Fruit fly (Drosophila melanogaster) whole organism, embryonic: ENCODE measurements around the gene CG12321.

Source experiments
- CG10267 ChIP-seq: fragments of 200-800 bp; sonication (Bioruptor generic); optimal IDR thresholded peaks from 2 replicates; lab custom pipeline; 2018; ENCODE audit warnings: missing biosample characterization, mild to moderate bottlenecking, missing genetic modification characterization, moderate library complexity
- CG10979 ChIP-seq: fragments of 200-800 bp; sonication (Bioruptor generic); optimal IDR thresholded peaks from 2 replicates; lab custom pipeline; 2018; ENCODE audit warnings: missing biosample characterization, mild to moderate bottlenecking, missing genetic modification characterization, moderate library complexity
- CG12155 ChIP-seq: fragments of 200-800 bp; sonication (Bioruptor generic); optimal IDR thresholded peaks from 3 replicates; lab custom pipeline; 2016; ENCODE audit warnings: missing biosample characterization, missing genetic modification characterization
- CG15479 ChIP-seq: fragments of 200-800 bp; sonication (Bioruptor generic); optimal IDR thresholded peaks from 3 replicates; lab custom pipeline; 2019; ENCODE audit warnings: missing biosample characterization, mild to moderate bottlenecking, missing genetic modification characterization, moderate library complexity
- CG15601 ChIP-seq: fragments of 200-800 bp; sonication (Bioruptor generic); optimal IDR thresholded peaks from 3 replicates; lab custom pipeline; 2019; ENCODE audit warnings: missing biosample characterization, mild to moderate bottlenecking, missing genetic modification characterization, moderate library complexity
- CG1603 ChIP-seq: fragments of 200-800 bp; sonication (Bioruptor generic); optimal IDR thresholded peaks from 2 replicates; lab custom pipeline; 2019; ENCODE audit warnings: missing biosample characterization, mild to moderate bottlenecking, missing genetic modification characterization, moderate library complexity
- CG16813 ChIP-seq: fragments of 200-800 bp; sonication (Bioruptor generic); IDR thresholded peaks from 3 replicates; pipeline ENCODE4 v1.3.6; 2022; ENCODE audit warnings: missing biosample characterization, missing genetic modification characterization; ENCODE audit not compliant: partially characterized antibody
- CG18619 ChIP-seq: fragments of 200-800 bp; sonication (Bioruptor generic); optimal IDR thresholded peaks from 3 replicates; lab custom pipeline; 2017; ENCODE audit warnings: missing biosample characterization, mild to moderate bottlenecking, missing genetic modification characterization
- CG2199 ChIP-seq: fragments of 200-800 bp; sonication (Bioruptor generic); IDR thresholded peaks from 3 replicates; pipeline ENCODE4 v1.3.6; 2022; ENCODE audit warnings: missing biosample characterization, missing genetic modification characterization
- CG2678 ChIP-seq: fragments of 200-800 bp; sonication (Bioruptor generic); optimal IDR thresholded peaks from 3 replicates; lab custom pipeline; 2019; ENCODE audit warnings: missing biosample characterization, mild to moderate bottlenecking, missing genetic modification characterization, moderate library complexity
- CG3281 ChIP-seq: fragments of 200-800 bp; sonication (Bioruptor generic); optimal IDR thresholded peaks from 3 replicates; lab custom pipeline; 2017; ENCODE audit warnings: missing biosample characterization, mild to moderate bottlenecking, missing genetic modification characterization
- CG33557 ChIP-seq: fragments of 200-800 bp; sonication (Bioruptor generic); optimal IDR thresholded peaks from 2 replicates; lab custom pipeline; 2019; ENCODE audit warnings: missing biosample characterization, mild to moderate bottlenecking, missing genetic modification characterization, moderate library complexity
- CG3847 ChIP-seq: fragments of 200-800 bp; sonication (Bioruptor generic); IDR thresholded peaks from 2 replicates; pipeline ENCODE4 v1.3.6; 2022; ENCODE audit warnings: missing biosample characterization, missing genetic modification characterization
- CG42726 ChIP-seq: fragments of 200-800 bp; sonication (Bioruptor generic); IDR thresholded peaks from 2 replicates; pipeline ENCODE4 v1.3.6; 2022; ENCODE audit warnings: missing biosample characterization, missing genetic modification characterization; ENCODE audit not compliant: partially characterized antibody
- CG4854 ChIP-seq: fragments of 200-800 bp; sonication (Bioruptor generic); optimal IDR thresholded peaks from 2 replicates; lab custom pipeline; 2016; ENCODE audit warnings: missing biosample characterization, missing genetic modification characterization, inconsistent platforms
- CG6689 ChIP-seq: fragments of 200-800 bp; sonication (Bioruptor generic); IDR thresholded peaks from 2 replicates; pipeline ENCODE4 v1.3.6; 2022; ENCODE audit warnings: missing biosample characterization, missing genetic modification characterization
- CG8290 ChIP-seq, 3 experiments: fragments of 200-800 bp; sonication (Bioruptor generic); optimal IDR thresholded peaks; 2 replicates each; lab custom pipeline; 2016 to 2019; ENCODE audit warnings: missing biosample characterization in 3 of 3, missing genetic modification characterization in 3 of 3, mild to moderate bottlenecking in 2 of 3, moderate library complexity in 1 of 3
- CG9932 ChIP-seq: fragments of 200-800 bp; sonication (Bioruptor generic); IDR thresholded peaks from 2 replicates; pipeline ENCODE4 v1.3.6; 2022; ENCODE audit warnings: missing biosample characterization, missing genetic modification characterization
- D ChIP-seq, 2 experiments: fragments of 200-800 bp in 1 of 2; fragments of >200 bp in 1 of 2; sonication (Bioruptor generic) in 1 of 2; optimal IDR thresholded peaks; 2 replicates in 1 of 2; 3 replicates in 1 of 2; lab custom pipeline; 2017; ENCODE audit warnings: mild to moderate bottlenecking in 1 of 2, missing biosample characterization in 1 of 2, missing genetic modification characterization in 1 of 2, missing genetic modification reagents in 1 of 2
- Doc3 ChIP-seq: fragments of 200-800 bp; sonication (Bioruptor generic); IDR thresholded peaks from 3 replicates; pipeline ENCODE4 v1.3.6; 2022; ENCODE audit warnings: missing biosample characterization, missing genetic modification characterization; ENCODE audit not compliant: partially characterized antibody
- Eip74EF ChIP-seq, 2 experiments: fragments of 200-800 bp in 1 of 2; fragments of >200 bp in 1 of 2; sonication (Bioruptor generic) in 1 of 2; optimal IDR thresholded peaks; 2 replicates each; lab custom pipeline; 2017 to 2019; ENCODE audit warnings: missing biosample characterization in 2 of 2, missing genetic modification characterization in 2 of 2, mild to moderate bottlenecking in 1 of 2, moderate library complexity in 1 of 2
- Fer3 ChIP-seq: fragments of 200-800 bp; sonication (Bioruptor generic); optimal IDR thresholded peaks from 2 replicates; lab custom pipeline; 2018; ENCODE audit warnings: missing biosample characterization, mild to moderate bottlenecking, missing genetic modification characterization, moderate library complexity
- Hr39 ChIP-seq: fragments of >200 bp; optimal IDR thresholded peaks from 2 replicates; lab custom pipeline; 2017
- Lim3 ChIP-seq: fragments of 200-800 bp; sonication (Bioruptor generic); IDR thresholded peaks from 2 replicates; pipeline ENCODE4 v1.3.6; 2022; ENCODE audit warnings: missing biosample characterization, missing genetic modification characterization
- Meics ChIP-seq: fragments of 200-800 bp; sonication (Bioruptor generic); optimal IDR thresholded peaks from 2 replicates; lab custom pipeline; 2017; ENCODE audit warnings: missing biosample characterization, mild to moderate bottlenecking, missing genetic modification characterization
- Myb ChIP-seq: fragments of 200-800 bp; sonication (Bioruptor generic); optimal IDR thresholded peaks from 2 replicates; lab custom pipeline; 2016; ENCODE audit warnings: missing biosample characterization, missing genetic modification characterization
- Opbp ChIP-seq: fragments of 200-800 bp; sonication (Bioruptor generic); IDR thresholded peaks from 3 replicates; pipeline ENCODE4 v1.3.6; 2022; ENCODE audit warnings: missing biosample characterization, missing genetic modification characterization; ENCODE audit not compliant: partially characterized antibody
- Six4 ChIP-seq: fragments of 200-800 bp; sonication (Bioruptor generic); optimal IDR thresholded peaks from 2 replicates; lab custom pipeline; 2016; ENCODE audit warnings: missing biosample characterization, missing genetic modification characterization
- Sox102F ChIP-seq: fragments of 200-800 bp; sonication (Bioruptor generic); optimal IDR thresholded peaks from 2 replicates; lab custom pipeline; 2018; ENCODE audit warnings: missing biosample characterization, mild to moderate bottlenecking, missing genetic modification characterization, moderate library complexity
- Spps ChIP-seq: fragments of 200-800 bp; sonication (Bioruptor generic); optimal IDR thresholded peaks from 2 replicates; lab custom pipeline; 2018; ENCODE audit warnings: missing biosample characterization, mild to moderate bottlenecking, missing genetic modification characterization
- Sry-δ ChIP-seq: fragments of 200-800 bp; sonication (Bioruptor generic); optimal IDR thresholded peaks from 2 replicates; lab custom pipeline; 2016; ENCODE audit warnings: missing biosample characterization, missing genetic modification characterization
- bab2 ChIP-seq: fragments of 200-800 bp; sonication (Bioruptor generic); optimal IDR thresholded peaks from 2 replicates; lab custom pipeline; 2016; ENCODE audit warnings: missing biosample characterization, missing genetic modification characterization
- bbx ChIP-seq: fragments of 200-800 bp; sonication (Bioruptor generic); IDR thresholded peaks from 2 replicates; pipeline ENCODE4 v1.3.6; 2022; ENCODE audit warnings: missing biosample characterization, missing genetic modification characterization; ENCODE audit not compliant: partially characterized antibody
- dmrt99B ChIP-seq: fragments of 200-800 bp; sonication (Bioruptor generic); optimal IDR thresholded peaks from 2 replicates; lab custom pipeline; 2018; ENCODE audit warnings: missing biosample characterization, mild to moderate bottlenecking, missing genetic modification characterization, moderate library complexity
- ftz-f1 ChIP-seq: fragments of 200-800 bp; sonication (Bioruptor generic); optimal IDR thresholded peaks from 2 replicates; lab custom pipeline; 2016; ENCODE audit warnings: missing biosample characterization, missing genetic modification characterization
- ind ChIP-seq: fragments of 200-800 bp; sonication (Bioruptor generic); optimal IDR thresholded peaks from 3 replicates; lab custom pipeline; 2016; ENCODE audit warnings: missing biosample characterization, missing genetic modification characterization
- lilli ChIP-seq: fragments of 200-800 bp; sonication (Bioruptor generic); optimal IDR thresholded peaks from 3 replicates; lab custom pipeline; 2016; ENCODE audit warnings: missing biosample characterization, missing genetic modification characterization
- lmd ChIP-seq: fragments of 200-800 bp; sonication (Bioruptor generic); IDR thresholded peaks from 2 replicates; pipeline ENCODE4 v1.3.6; 2022; ENCODE audit warnings: missing biosample characterization, missing genetic modification characterization
- pfk ChIP-seq: fragments of 200-800 bp; sonication (Bioruptor generic); optimal IDR thresholded peaks from 2 replicates; lab custom pipeline; 2018; ENCODE audit warnings: missing biosample characterization, mild to moderate bottlenecking, missing genetic modification characterization, moderate library complexity
- sd ChIP-seq: fragments of 200-800 bp; sonication (Bioruptor generic); optimal IDR thresholded peaks from 3 replicates; lab custom pipeline; 2018; ENCODE audit warnings: missing biosample characterization, mild to moderate bottlenecking, missing genetic modification characterization, moderate library complexity
- sisA ChIP-seq: fragments of 200-800 bp; sonication (Bioruptor generic); IDR thresholded peaks from 2 replicates; pipeline ENCODE4 v1.3.6; 2022; ENCODE audit warnings: missing biosample characterization, missing genetic modification characterization
- slbo ChIP-seq: fragments of 200-800 bp; sonication (Bioruptor generic); IDR thresholded peaks from 2 replicates; pipeline ENCODE4 v1.3.6; 2022; ENCODE audit warnings: missing biosample characterization, missing genetic modification characterization
- tio ChIP-seq: fragments of 200-800 bp; sonication (Bioruptor generic); optimal IDR thresholded peaks from 2 replicates; lab custom pipeline; 2017; ENCODE audit warnings: missing biosample characterization, missing genetic modification characterization, inconsistent platforms
- tll ChIP-seq, 2 experiments: fragments of 200-800 bp in 1 of 2; fragments of >200 bp in 1 of 2; sonication (Bioruptor generic) in 1 of 2; optimal IDR thresholded peaks; 2 replicates each; lab custom pipeline; 2017 to 2019; ENCODE audit warnings: missing biosample characterization in 2 of 2, missing genetic modification characterization in 2 of 2, mild to moderate bottlenecking in 1 of 2, moderate library complexity in 1 of 2
- tna ChIP-seq: fragments of 200-800 bp; sonication (Bioruptor generic); IDR thresholded peaks from 2 replicates; pipeline ENCODE4 v1.3.6; 2022; ENCODE audit warnings: missing biosample characterization, missing genetic modification characterization; ENCODE audit not compliant: partially characterized antibody
- wor ChIP-seq: fragments of 200-800 bp; sonication (Bioruptor generic); IDR thresholded peaks from 2 replicates; pipeline ENCODE4 v1.3.6; 2022; ENCODE audit warnings: missing biosample characterization, missing genetic modification characterization

CG12321 gene

dm6 chr3R:18167416-18168237, 20.9 kb downstream of the CG12321 start, which contains the start of gene wrd (continued):
- peak; percentile 24 for TF ChIP-seq CG12155 (GFP tag; lab: Kevin White, UChicago)
- no peak for TF ChIP-seq CG42726 (GFP tag; lab: Robert Waterston, UW)
- TF ChIP-seq Eip74EF (GFP tag; optimal IDR thresholded peaks at IDR 0.05; lab: Kevin White, UChicago) = no peak
- TF ChIP-seq CG3847 = peak; percentile 8; the same call in 1 of the 2 replicates
- TF ChIP-seq D (optimal IDR thresholded peaks at IDR 0.05; lab: Kevin White, UChicago) = no peak
- TF ChIP-seq D (GFP tag; optimal IDR thresholded peaks at IDR 0.05; lab: Kevin White, UChicago) = no peak
- peak; percentile 18 for TF ChIP-seq lilli (GFP tag; lab: Kevin White, UChicago)
- no peak for TF ChIP-seq Six4 (GFP tag; lab: Kevin White, UChicago)
- TF ChIP-seq CG2199 (GFP tag; lab: Robert Waterston, UW) = no peak
- TF ChIP-seq sd (tag; lab: Kevin White, UChicago) = peak; percentile 30
- no peak for TF ChIP-seq Myb (GFP tag; lab: Kevin White, UChicago)
- no peak for TF ChIP-seq CG10979 (tag; lab: Kevin White, UChicago)
- peak; percentile 53 for TF ChIP-seq CG15479
- peak; percentile 4 for TF ChIP-seq CG3281 (GFP tag; lab: Kevin White, UChicago)
- TF ChIP-seq CG2678 (tag; lab: Kevin White, UChicago) = peak; percentile 47
- peak; percentile 11 for TF ChIP-seq Sox102F
- TF ChIP-seq ind (GFP tag; lab: Kevin White, UChicago) = peak; percentile 47
- TF ChIP-seq pfk (GFP tag; lab: Kevin White, UChicago) = no peak
- TF ChIP-seq bbx (GFP tag; lab: Robert Waterston, UW) = no peak
- peak; percentile 75 for TF ChIP-seq ftz-f1 (GFP tag; lab: Kevin White, UChicago)
- no peak for TF ChIP-seq CG15601
- peak; percentile 25 for TF ChIP-seq dmrt99B (tag; lab: Kevin White, UChicago)
- peak; percentile 22 for TF ChIP-seq tio (GFP tag; lab: Kevin White, UChicago)
- TF ChIP-seq slbo (GFP tag; lab: Robert Waterston, UW) = peak; percentile 50; the same call in 1 of the 2 replicates
- no peak for TF ChIP-seq Spps (tag; lab: Kevin White, UChicago)
- peak; percentile 43 for TF ChIP-seq CG1603 (tag; lab: Kevin White, UChicago)
- peak; percentile 12 for TF ChIP-seq Sry-δ (GFP tag; lab: Kevin White, UChicago)
- peak; percentile 15 for TF ChIP-seq Fer3 (tag; lab: Kevin White, UChicago)
- 0 out of 3 replicates have a peak, but pooled peaks have one; percentile 37 for TF ChIP-seq Opbp (GFP tag; lab: Robert Waterston, UW)
- TF ChIP-seq CG6689 = no peak; the same call in 1 of the 2 replicates
- peak; percentile 6 for TF ChIP-seq bab2 (GFP tag; lab: Kevin White, UChicago)
- peak; percentile 53 for TF ChIP-seq CG9932 (GFP tag; lab: Robert Waterston, UW)
- no peak for TF ChIP-seq Doc3 (GFP tag; lab: Robert Waterston, UW)
- no peak for TF ChIP-seq wor (GFP tag; lab: Robert Waterston, UW)
- no peak for TF ChIP-seq tna (GFP tag; lab: Robert Waterston, UW)
- TF ChIP-seq CG10267 (tag; lab: Kevin White, UChicago) = peak; percentile 3
- TF ChIP-seq CG16813 (GFP tag; lab: Robert Waterston, UW) = no peak
- no peak for TF ChIP-seq CG4854 (GFP tag; lab: Kevin White, UChicago)
- TF ChIP-seq Hr39 (lab: Kevin White, UChicago) = no peak
- no peak for TF ChIP-seq Lim3
- TF ChIP-seq CG8290 (GFP tag; optimal IDR thresholded peaks at IDR 0.05; lab: Kevin White, UChicago) = no peak
- peak in 1 of 2 experiments; percentile 28 for TF ChIP-seq CG8290 (tag; optimal IDR thresholded peaks at IDR 0.05; lab: Kevin White, UChicago)
- TF ChIP-seq CG18619 (GFP tag; lab: Kevin White, UChicago) = peak; percentile 44
- no peak for TF ChIP-seq lmd (GFP tag; lab: Robert Waterston, UW)
- TF ChIP-seq CG33557 (GFP tag; lab: Kevin White, UChicago) = no peak
- TF ChIP-seq Meics (GFP tag; lab: Kevin White, UChicago) = peak; percentile 43
- TF ChIP-seq sisA (GFP tag; lab: Robert Waterston, UW) = 0 out of 2 replicates have a peak, but pooled peaks have one; percentile 9
- no peak for TF ChIP-seq tll (GFP tag; optimal IDR thresholded peaks at IDR 0.05; lab: Kevin White, UChicago)
